Fruit fly (Drosophila melanogaster) whole organism, embryonic: ENCODE data around the gene Ucp4A.

Source experiments
- Antp ChIP-seq: fragments of 200-800 bp; sonication (Bioruptor generic); optimal IDR thresholded peaks from 3 replicates; lab custom pipeline; 2016; ENCODE audit warnings: missing biosample characterization, missing genetic modification characterization
- Awh ChIP-seq: fragments of 200-800 bp; sonication (Bioruptor generic); IDR thresholded peaks from 2 replicates; pipeline ENCODE4, ENCODE4 v1.3.6; 2022; ENCODE audit warnings: missing biosample characterization, missing genetic modification characterization
- CG10366 ChIP-seq: fragments of 200-800 bp; sonication (Bioruptor generic); IDR thresholded peaks from 2 replicates; pipeline ENCODE4 v1.3.6; 2022; ENCODE audit warnings: missing biosample characterization, missing genetic modification characterization
- CG10959 ChIP-seq: fragments of 200-800 bp; sonication (Bioruptor generic); IDR thresholded peaks from 2 replicates; pipeline ENCODE4 v1.3.6; 2022; ENCODE audit warnings: missing biosample characterization, missing genetic modification characterization
- CG11695 ChIP-seq: fragments of 200-800 bp; sonication (Bioruptor generic); IDR thresholded peaks from 3 replicates; pipeline ENCODE4 v1.3.6; 2022; ENCODE audit warnings: missing biosample characterization, missing genetic modification characterization
- CG1233 ChIP-seq: fragments of 200-800 bp; sonication (Bioruptor generic); optimal IDR thresholded peaks from 4 replicates; lab custom pipeline; 2018; ENCODE audit warnings: missing biosample characterization, mild to moderate bottlenecking, missing genetic modification characterization
- CG12659 ChIP-seq: fragments of 200-800 bp; sonication (Bioruptor generic); optimal IDR thresholded peaks from 3 replicates; lab custom pipeline; 2017; ENCODE audit warnings: mild to moderate bottlenecking, missing biosample characterization, missing genetic modification reagents, missing genetic modification characterization
- CG12769 ChIP-seq: fragments of 200-800 bp; sonication (Bioruptor generic); optimal IDR thresholded peaks from 2 replicates; lab custom pipeline; 2019; ENCODE audit warnings: missing biosample characterization, mild to moderate bottlenecking, missing genetic modification characterization, moderate library complexity
- CG13123 ChIP-seq: fragments of 200-800 bp; sonication (Bioruptor generic); optimal IDR thresholded peaks from 2 replicates; lab custom pipeline; 2016; ENCODE audit warnings: missing biosample characterization, missing genetic modification characterization
- CG13296 ChIP-seq: fragments of 200-800 bp; sonication (Bioruptor generic); optimal IDR thresholded peaks from 3 replicates; lab custom pipeline; 2018; ENCODE audit warnings: missing biosample characterization, mild to moderate bottlenecking, missing genetic modification characterization
- CG14014 ChIP-seq: fragments of 200-800 bp; sonication (Bioruptor generic); IDR thresholded peaks from 2 replicates; pipeline ENCODE4 v1.3.6; 2022; ENCODE audit warnings: missing biosample characterization, missing genetic modification characterization
- CG14441 ChIP-seq: fragments of 200-800 bp; sonication (Bioruptor generic); IDR thresholded peaks from 2 replicates; pipeline ENCODE4 v1.3.6; 2022; ENCODE audit warnings: missing biosample characterization, missing genetic modification characterization
- CG14860 ChIP-seq: fragments of 200-800 bp; sonication (Bioruptor generic); IDR thresholded peaks from 3 replicates; pipeline ENCODE4 v1.3.6; 2022; ENCODE audit warnings: missing biosample characterization, missing genetic modification characterization; ENCODE audit not compliant: partially characterized antibody
- CG15011 ChIP-seq: fragments of 200-800 bp; sonication (Bioruptor generic); optimal IDR thresholded peaks from 3 replicates; lab custom pipeline; 2018; ENCODE audit warnings: missing biosample characterization, mild to moderate bottlenecking, missing genetic modification characterization
- CG15514 ChIP-seq: fragments of 200-800 bp; sonication (Bioruptor generic); optimal IDR thresholded peaks from 3 replicates; lab custom pipeline; 2017; ENCODE audit warnings: missing biosample characterization, missing genetic modification characterization, mild to moderate bottlenecking, moderate library complexity, missing genetic modification reagents
- CG17829 ChIP-seq: fragments of 200-800 bp; optimal IDR thresholded peaks from 2 replicates; lab custom pipeline; 2019; ENCODE audit warnings: missing biosample characterization, mild to moderate bottlenecking, missing genetic modification characterization, moderate library complexity
- CG18599 ChIP-seq: fragments of 200-800 bp; sonication (Bioruptor generic); optimal IDR thresholded peaks from 3 replicates; lab custom pipeline; 2017; ENCODE audit warnings: missing biosample characterization, missing genetic modification characterization, mild to moderate bottlenecking, moderate library complexity, missing genetic modification reagents
- CG31365 ChIP-seq: fragments of 200-800 bp; sonication (Bioruptor generic); optimal IDR thresholded peaks from 2 replicates; lab custom pipeline; 2018; ENCODE audit warnings: missing biosample characterization, mild to moderate bottlenecking, missing genetic modification characterization
- CG31441 ChIP-seq: fragments of 200-800 bp; sonication (Bioruptor generic); IDR thresholded peaks from 2 replicates; pipeline ENCODE4 v1.3.6; 2022; ENCODE audit warnings: missing biosample characterization, missing genetic modification characterization
- CG3847 ChIP-seq: fragments of 200-800 bp; sonication (Bioruptor generic); IDR thresholded peaks from 2 replicates; pipeline ENCODE4 v1.3.6; 2022; ENCODE audit warnings: missing biosample characterization, missing genetic modification characterization
- CG7372 ChIP-seq: fragments of 200-800 bp; sonication (Bioruptor generic); IDR thresholded peaks from 2 replicates; pipeline ENCODE4 v1.3.6; 2022; ENCODE audit warnings: missing biosample characterization, missing genetic modification characterization
- CG7786 ChIP-seq: fragments of 200-800 bp; sonication (Bioruptor generic); optimal IDR thresholded peaks from 2 replicates; lab custom pipeline; 2016; ENCODE audit warnings: missing biosample characterization, missing genetic modification characterization
- CG9437 ChIP-seq: fragments of 200-800 bp; sonication (Bioruptor generic); optimal IDR thresholded peaks from 2 replicates; lab custom pipeline; 2018; ENCODE audit warnings: missing biosample characterization, mild to moderate bottlenecking, missing genetic modification characterization
- CG9727 ChIP-seq: fragments of 200-800 bp; sonication (Bioruptor generic); optimal IDR thresholded peaks from 3 replicates; lab custom pipeline; 2017; ENCODE audit warnings: missing biosample characterization, mild to moderate bottlenecking, missing genetic modification characterization
- Elba2 ChIP-seq: fragments of 200-800 bp; sonication (Bioruptor generic); optimal IDR thresholded peaks from 3 replicates; lab custom pipeline; 2016; ENCODE audit warnings: missing biosample characterization, missing genetic modification characterization
- Oli ChIP-seq: fragments of 200-800 bp; sonication (Bioruptor generic); optimal IDR thresholded peaks from 2 replicates; lab custom pipeline; 2018; ENCODE audit warnings: missing biosample characterization, mild to moderate bottlenecking, missing genetic modification characterization, moderate library complexity
- Opbp ChIP-seq: fragments of 200-800 bp; sonication (Bioruptor generic); IDR thresholded peaks from 3 replicates; pipeline ENCODE4 v1.3.6; 2022; ENCODE audit warnings: missing biosample characterization, missing genetic modification characterization; ENCODE audit not compliant: partially characterized antibody
- Optix ChIP-seq: fragments of 200-800 bp; sonication (Bioruptor generic); IDR thresholded peaks from 3 replicates; pipeline ENCODE4 v1.3.6; 2022; ENCODE audit warnings: missing biosample characterization, missing genetic modification characterization
- Sin3A ChIP-seq: fragments of >200 bp; optimal IDR thresholded peaks from 2 replicates; lab custom pipeline; 2018
- ash1 ChIP-seq: fragments of 200-800 bp; sonication (Bioruptor generic); optimal IDR thresholded peaks from 2 replicates; lab custom pipeline; 2018; ENCODE audit warnings: missing biosample characterization, mild to moderate bottlenecking, missing genetic modification characterization
- ems ChIP-seq: fragments of 200-800 bp; sonication (Bioruptor generic); optimal IDR thresholded peaks from 3 replicates; lab custom pipeline; 2016; ENCODE audit warnings: missing biosample characterization, missing genetic modification characterization
- eve ChIP-seq, 2 experiments: fragments of >200 bp; optimal IDR thresholded peaks; 2 replicates each; lab custom pipeline; 2017; ENCODE audit warnings: missing biosample characterization in 2 of 2, missing genetic modification characterization in 2 of 2
- fd3F ChIP-seq: fragments of 200-800 bp; sonication (Bioruptor generic); optimal IDR thresholded peaks from 2 replicates; lab custom pipeline; 2018; ENCODE audit warnings: missing biosample characterization, mild to moderate bottlenecking, missing genetic modification characterization, moderate library complexity
- gce ChIP-seq: fragments of 200-800 bp; sonication (Bioruptor generic); IDR thresholded peaks from 3 replicates; pipeline ENCODE4 v1.3.6; 2022; ENCODE audit warnings: missing biosample characterization, missing genetic modification characterization
- hb ChIP-seq: fragments of 200-800 bp; sonication (Bioruptor generic); IDR thresholded peaks from 3 replicates; pipeline ENCODE4 v1.3.6; 2022; ENCODE audit warnings: missing biosample characterization, missing genetic modification characterization; ENCODE audit not compliant: partially characterized antibody
- hbn ChIP-seq: fragments of 200-800 bp; sonication (Bioruptor generic); IDR thresholded peaks from 2 replicates; pipeline ENCODE4 v1.3.6; 2022; ENCODE audit warnings: missing biosample characterization, missing genetic modification characterization; ENCODE audit not compliant: partially characterized antibody
- her ChIP-seq: fragments of 200-800 bp; sonication (Bioruptor generic); optimal IDR thresholded peaks from 2 replicates; lab custom pipeline; 2016; ENCODE audit warnings: missing biosample characterization, missing genetic modification characterization
- hth ChIP-seq: fragments of >200 bp; optimal IDR thresholded peaks from 2 replicates; lab custom pipeline; 2017; ENCODE audit warnings: inconsistent platforms
- insv ChIP-seq, 2 experiments: fragments of 200-800 bp; sonication (Bioruptor generic); optimal IDR thresholded peaks; 3 replicates each; lab custom pipeline; 2016 to 2018; ENCODE audit warnings: missing biosample characterization in 2 of 2, missing genetic modification characterization in 2 of 2
- jigr1 ChIP-seq: fragments of 200-800 bp; sonication (Bioruptor generic); IDR thresholded peaks from 3 replicates; pipeline ENCODE4 v1.3.6; 2022; ENCODE audit warnings: missing biosample characterization, missing genetic modification characterization
- kay ChIP-seq: fragments of 200-800 bp; sonication (Bioruptor generic); optimal IDR thresholded peaks from 2 replicates; lab custom pipeline; 2016; ENCODE audit warnings: missing biosample characterization, missing genetic modification characterization
- maf-S ChIP-seq: fragments of 200-800 bp; sonication (Bioruptor generic); optimal IDR thresholded peaks from 2 replicates; lab custom pipeline; 2016; ENCODE audit warnings: missing biosample characterization, missing genetic modification characterization
- mirr ChIP-seq: fragments of 200-800 bp; sonication (Bioruptor generic); optimal IDR thresholded peaks from 3 replicates; lab custom pipeline; 2018; ENCODE audit warnings: missing biosample characterization, mild to moderate bottlenecking, missing genetic modification characterization
- nmo ChIP-seq: fragments of 200-800 bp; sonication (Bioruptor generic); optimal IDR thresholded peaks from 2 replicates; lab custom pipeline; 2018; ENCODE audit warnings: missing biosample characterization, mild to moderate bottlenecking, missing genetic modification characterization, moderate library complexity
- org-1 ChIP-seq: fragments of 200-800 bp; sonication (Bioruptor generic); optimal IDR thresholded peaks from 2 replicates; lab custom pipeline; 2017; ENCODE audit warnings: missing biosample characterization, missing genetic modification characterization
- p53 ChIP-seq: fragments of 200-800 bp; sonication (Bioruptor generic); optimal IDR thresholded peaks from 2 replicates; lab custom pipeline; 2016; ENCODE audit warnings: missing biosample characterization, missing genetic modification characterization
- pros ChIP-seq: fragments of 200-800 bp; sonication (Bioruptor generic); optimal IDR thresholded peaks from 3 replicates; lab custom pipeline; 2019; ENCODE audit warnings: missing biosample characterization, mild to moderate bottlenecking, missing genetic modification characterization, moderate library complexity
- sd ChIP-seq: fragments of 200-800 bp; sonication (Bioruptor generic); optimal IDR thresholded peaks from 3 replicates; lab custom pipeline; 2018; ENCODE audit warnings: missing biosample characterization, mild to moderate bottlenecking, missing genetic modification characterization, moderate library complexity
- sens-2 ChIP-seq: fragments of 200-800 bp; sonication (Bioruptor generic); IDR thresholded peaks from 2 replicates; pipeline ENCODE4 v1.3.6; 2022; ENCODE audit warnings: missing biosample characterization, missing genetic modification characterization
- sqz ChIP-seq: fragments of 200-800 bp; sonication (Bioruptor generic); optimal IDR thresholded peaks from 3 replicates; lab custom pipeline; 2018; ENCODE audit warnings: missing biosample characterization, mild to moderate bottlenecking, missing genetic modification characterization
- vvl ChIP-seq: fragments of 200-800 bp; sonication (Bioruptor generic); IDR thresholded peaks from 2 replicates; pipeline ENCODE4 v1.3.6; 2022; ENCODE audit warnings: missing biosample characterization, missing genetic modification characterization

The Ucp4A gene

dm6 chrX:17887208-17887627 lies 42.5 kb downstream of the Ucp4A start, which contains the start of gene mnb (continued):
- no peak for TF ChIP-seq mirr (GFP tag; lab: Kevin White, UChicago)
- no peak for TF ChIP-seq Awh (GFP tag; lab: Robert Waterston, UW)
- TF ChIP-seq Sin3A (lab: Kevin White, UChicago) = peak; percentile 97
- TF ChIP-seq eve (GFP tag; optimal IDR thresholded peaks at IDR 0.05; lab: Kevin White, UChicago) = no peak
- TF ChIP-seq maf-S (GFP tag; lab: Kevin White, UChicago) = no peak
- TF ChIP-seq CG12769 = no peak
- TF ChIP-seq vvl (GFP tag; lab: Robert Waterston, UW) = no peak
- TF ChIP-seq sd (tag; lab: Kevin White, UChicago) = no peak
- no peak for TF ChIP-seq CG14441 (GFP tag; lab: Robert Waterston, UW)
- TF ChIP-seq CG11695 (GFP tag; lab: Robert Waterston, UW) = no peak
- TF ChIP-seq CG1233 (GFP tag; lab: Kevin White, UChicago) = no peak
- TF ChIP-seq CG9727 = no peak
- peak; percentile 99 for TF ChIP-seq hbn (GFP tag; lab: Robert Waterston, UW)
- TF ChIP-seq CG18599 (GFP tag; lab: Kevin White, UChicago) = no peak
- TF ChIP-seq Optix = no peak
- peak; percentile 99 for TF ChIP-seq CG14860 (GFP tag; lab: Robert Waterston, UW)
- TF ChIP-seq CG7372 (GFP tag; lab: Robert Waterston, UW) = no peak
- TF ChIP-seq her (GFP tag; lab: Kevin White, UChicago) = no peak
- TF ChIP-seq CG9437 (GFP tag; lab: Kevin White, UChicago) = no peak
- no peak for TF ChIP-seq kay
- no peak for TF ChIP-seq CG31441
- no peak for TF ChIP-seq CG13123 (GFP tag; lab: Kevin White, UChicago)
- no peak for TF ChIP-seq insv (GFP tag; optimal IDR thresholded peaks at IDR 0.05; lab: Kevin White, UChicago)
- TF ChIP-seq hth = no peak
- peak; percentile 11 for TF ChIP-seq ems (GFP tag; lab: Kevin White, UChicago)
- no peak for TF ChIP-seq sens-2
- no peak for TF ChIP-seq pros (GFP tag; lab: Kevin White, UChicago)
- TF ChIP-seq ash1 (GFP tag; lab: Kevin White, UChicago) = no peak
- TF ChIP-seq CG15514 (GFP tag; lab: Kevin White, UChicago) = peak; percentile 52
- no peak for TF ChIP-seq Oli (tag; lab: Kevin White, UChicago)
- TF ChIP-seq CG13296 (GFP tag; lab: Kevin White, UChicago) = no peak
- TF ChIP-seq p53 (GFP tag; lab: Kevin White, UChicago) = no peak
- no peak for TF ChIP-seq CG10366 (GFP tag; lab: Robert Waterston, UW)
- TF ChIP-seq gce (GFP tag; lab: Robert Waterston, UW) = no peak
- TF ChIP-seq hb (GFP tag; lab: Robert Waterston, UW) = peak; percentile 99
- TF ChIP-seq CG15011 (GFP tag; lab: Kevin White, UChicago) = no peak
- no peak for TF ChIP-seq CG7786 (GFP tag; lab: Kevin White, UChicago)
- TF ChIP-seq CG17829 (tag; lab: Kevin White, UChicago) = no peak
- TF ChIP-seq fd3F = no peak
- TF ChIP-seq Antp (GFP tag; lab: Kevin White, UChicago) = peak; percentile 11
- no peak for TF ChIP-seq CG31365 (tag; lab: Kevin White, UChicago)
- no peak for TF ChIP-seq Elba2 (GFP tag; lab: Kevin White, UChicago)
- no peak for TF ChIP-seq CG10959 (GFP tag; lab: Robert Waterston, UW)
- peak; percentile 68 for TF ChIP-seq CG12659 (GFP tag; lab: Kevin White, UChicago)
- peak; percentile 46; the same call in 1 of the 2 replicates for TF ChIP-seq CG3847 (GFP tag; lab: Robert Waterston, UW)
- TF ChIP-seq CG14014 = no peak
- no peak for TF ChIP-seq jigr1
- peak; percentile 98 for TF ChIP-seq Opbp (GFP tag; lab: Robert Waterston, UW)
- peak; percentile 64 for TF ChIP-seq nmo (GFP tag; lab: Kevin White, UChicago)
- TF ChIP-seq org-1 (GFP tag; lab: Kevin White, UChicago) = no peak
- no peak for TF ChIP-seq sqz (GFP tag; lab: Kevin White, UChicago)
